Worm (Caenorhabditis elegans): ENCODE measurements around the gene ztf-30.

ztf-30 gene

DNA sequence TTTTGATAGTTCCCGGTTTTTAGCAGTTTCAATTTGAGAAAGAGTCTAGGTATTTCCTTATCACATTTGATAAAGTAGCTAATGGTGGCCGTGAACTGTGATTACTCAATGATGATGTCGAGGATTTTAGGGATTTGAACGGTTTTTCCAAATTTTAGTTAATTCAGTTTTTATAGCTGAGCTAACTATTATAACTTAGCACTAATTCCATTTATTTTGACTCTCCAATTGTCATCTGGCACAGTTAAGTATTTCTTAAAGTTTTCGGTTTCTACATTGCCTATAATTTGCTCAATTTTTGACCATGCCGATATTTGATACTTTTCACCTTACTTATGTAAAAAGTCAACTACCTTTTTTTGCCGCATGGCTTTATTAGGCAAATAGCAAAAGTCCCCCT, 24.4 kb downstream of the ztf-30 start:
- TF ChIP-seq unc-62 (GFP tag; optimal IDR thresholded peaks at IDR 0.05): no peak

DNA sequence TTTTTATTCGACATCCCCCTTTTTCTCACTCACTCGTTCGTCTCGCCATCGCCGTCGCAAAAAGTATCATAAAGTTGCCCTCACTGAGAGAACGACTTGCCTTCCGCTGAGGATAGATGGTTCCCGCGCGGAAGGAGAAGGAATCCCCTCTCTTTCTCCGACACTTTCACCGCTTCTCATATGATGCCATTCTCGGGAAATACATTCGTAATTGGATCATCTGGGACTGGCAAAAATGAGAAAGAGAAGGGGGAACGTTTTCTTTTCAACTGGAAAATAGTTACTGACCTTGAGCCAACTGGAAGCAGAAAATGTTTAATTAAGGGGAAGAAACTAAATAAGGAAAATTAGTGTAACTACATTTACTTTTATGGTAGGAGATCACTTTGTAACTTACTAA, 25.8 kb downstream of the ztf-30 start:
- TF ChIP-seq unc-62 (GFP tag; optimal IDR thresholded peaks at IDR 0.05): no peak

DNA sequence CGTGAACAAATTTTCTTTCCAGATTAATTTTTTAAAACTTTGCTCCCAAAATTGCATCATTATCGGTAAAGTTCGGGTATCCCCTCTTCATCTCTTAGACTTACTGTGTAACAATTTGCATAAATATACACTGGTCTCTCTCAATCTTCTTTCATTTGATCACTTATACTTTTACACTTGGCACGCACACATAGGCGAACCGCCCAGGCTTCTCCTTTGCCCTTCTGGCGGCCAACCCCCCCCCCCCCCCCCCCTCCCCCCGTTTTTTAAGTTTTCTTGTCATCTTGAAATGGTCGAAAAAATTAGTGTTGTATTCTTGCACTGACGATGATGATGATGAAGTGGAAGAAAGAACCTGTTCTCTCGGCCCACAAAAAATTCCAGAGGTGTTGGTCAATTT, 27.4 kb downstream of the ztf-30 start:
- no peak for TF ChIP-seq unc-62 (GFP tag; optimal IDR thresholded peaks at IDR 0.05)

- TF ChIP-seq unc-62 (GFP tag; optimal IDR thresholded peaks at IDR 0.05): no peak
These were observed 33.3 kb downstream of the ztf-30 start for ce11 chrIII:8564372-8564771.

- TF ChIP-seq unc-62 (GFP tag; optimal IDR thresholded peaks at IDR 0.05): no peak
These were observed 36.8 kb downstream of the ztf-30 start, which contains the start of gene acdh-6 for ce11 chrIII:8560836-8561235. acdh-6 (plus strand) TSS chrIII:8561136.

ce11 chrIII:8560398-8560797, 37.3 kb downstream of the ztf-30 start:
- no peak for TF ChIP-seq unc-62 (GFP tag; optimal IDR thresholded peaks at IDR 0.05)

DNA sequence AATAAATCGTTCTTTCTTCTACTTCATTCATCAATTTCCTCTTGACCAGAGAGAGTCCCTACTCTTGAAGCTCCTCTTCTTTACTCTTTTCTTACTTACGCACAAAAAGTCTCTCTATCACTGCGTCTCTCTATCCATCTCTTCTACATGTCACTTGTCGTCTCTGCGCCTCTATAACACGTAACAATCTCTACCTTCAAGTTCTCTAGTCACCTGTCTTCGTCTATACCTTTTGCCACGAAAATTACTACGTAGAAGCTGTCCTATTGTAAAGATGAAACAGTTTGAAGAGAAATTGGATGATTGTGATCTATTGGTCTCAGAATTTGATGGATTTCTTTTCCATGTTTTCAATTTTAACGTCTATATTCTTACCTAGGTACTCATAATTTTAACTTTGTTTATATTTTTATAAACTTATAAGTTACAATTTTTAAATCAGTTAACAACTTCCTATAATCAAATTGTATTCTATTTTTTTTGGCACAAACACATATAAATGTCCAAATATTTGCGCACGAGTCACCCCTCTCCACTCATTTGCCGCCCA, 40.8 kb downstream of the ztf-30 start, which contains the start of gene C02D5.2:
TSS of gene C02D5.2 (plus strand) at position 500 of the 550 bp plus-strand sequence.
- TF ChIP-seq unc-62 (GFP tag; optimal IDR thresholded peaks at IDR 0.05): no peak

DNA sequence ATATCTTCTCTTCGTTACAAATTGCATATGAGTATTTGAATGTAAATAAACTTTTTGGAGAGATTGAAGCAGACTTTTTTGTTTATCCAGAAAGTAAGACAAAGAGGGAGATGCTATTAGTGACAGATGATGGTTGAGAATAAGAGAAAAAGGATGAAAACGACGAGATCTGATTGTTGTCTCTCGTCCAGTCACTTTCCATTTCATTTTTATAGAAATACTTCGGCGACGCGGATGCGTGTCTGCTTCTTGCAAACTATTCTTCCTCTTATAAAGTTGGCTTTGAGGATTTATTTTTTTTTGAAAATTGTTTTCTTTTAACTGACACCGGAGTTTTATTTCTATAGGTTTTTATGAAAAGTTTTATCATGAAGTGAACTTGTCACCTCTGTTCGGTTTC, 42.0 kb downstream of the ztf-30 start:
- TF ChIP-seq unc-62 (GFP tag; optimal IDR thresholded peaks at IDR 0.05): no peak

- no peak for TF ChIP-seq unc-62 (GFP tag; optimal IDR thresholded peaks at IDR 0.05)
These were observed 43.2 kb downstream of the ztf-30 start, which contains the start of gene gsto-2 for ce11 chrIII:8554472-8554871. gsto-2 (plus strand) TSS chrIII:8554772.

DNA sequence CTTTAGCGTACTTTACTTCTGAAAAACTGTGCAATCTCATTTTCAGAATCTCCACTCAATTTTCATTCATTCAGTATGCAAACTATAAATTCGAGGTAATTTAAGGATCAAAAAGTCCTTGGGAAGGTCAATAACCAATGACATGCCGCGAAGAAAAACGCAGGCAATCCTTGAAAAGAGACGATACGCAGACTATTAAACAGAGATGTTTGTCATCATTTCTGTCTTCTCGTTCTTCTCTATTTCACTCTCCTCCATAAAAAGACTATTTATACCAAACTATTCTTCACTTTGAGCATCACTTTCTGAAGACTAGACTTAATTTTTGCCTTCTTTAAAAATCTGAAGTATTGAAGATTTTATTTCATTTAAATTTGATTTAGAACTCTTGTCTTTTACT, 45.5 kb downstream of the ztf-30 start, which contains the start of gene C02D5.4:
TSS of gene C02D5.4 (plus strand) at position 41 of the 400 bp plus-strand sequence.
- TF ChIP-seq unc-62 (GFP tag; optimal IDR thresholded peaks at IDR 0.05): no peak

- no peak for TF ChIP-seq unc-62 (GFP tag; optimal IDR thresholded peaks at IDR 0.05)
These were observed 46.0 kb downstream of the ztf-30 start for ce11 chrIII:8551705-8552104.

DNA sequence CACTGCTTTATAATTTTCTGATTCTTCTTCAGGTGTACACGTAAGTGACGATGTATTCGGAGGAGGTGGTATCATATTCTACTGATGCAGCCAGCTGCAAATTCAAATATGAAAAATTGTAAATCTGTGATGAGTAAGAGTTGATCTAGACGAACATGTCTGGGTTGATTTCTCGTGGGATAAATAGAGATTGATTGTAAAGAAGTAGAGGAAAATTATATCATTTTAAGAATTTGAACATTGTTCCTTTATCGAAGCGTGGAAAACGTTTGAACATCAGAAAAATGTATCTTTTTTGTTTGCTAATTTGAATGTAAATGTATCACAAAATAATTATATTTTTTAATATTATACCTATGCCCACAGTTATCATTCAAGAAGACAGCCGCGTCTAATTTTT, 52.2 kb downstream of the ztf-30 start, which contains the start of gene ZC21.6:
TSS of gene ZC21.6 (minus strand) at position 101 of the 400 bp plus-strand sequence.
- no peak for TF ChIP-seq unc-62 (GFP tag; optimal IDR thresholded peaks at IDR 0.05)
